Fruit fly (Drosophila melanogaster): ENCODE results near the gene Ir94c.

DNA sequence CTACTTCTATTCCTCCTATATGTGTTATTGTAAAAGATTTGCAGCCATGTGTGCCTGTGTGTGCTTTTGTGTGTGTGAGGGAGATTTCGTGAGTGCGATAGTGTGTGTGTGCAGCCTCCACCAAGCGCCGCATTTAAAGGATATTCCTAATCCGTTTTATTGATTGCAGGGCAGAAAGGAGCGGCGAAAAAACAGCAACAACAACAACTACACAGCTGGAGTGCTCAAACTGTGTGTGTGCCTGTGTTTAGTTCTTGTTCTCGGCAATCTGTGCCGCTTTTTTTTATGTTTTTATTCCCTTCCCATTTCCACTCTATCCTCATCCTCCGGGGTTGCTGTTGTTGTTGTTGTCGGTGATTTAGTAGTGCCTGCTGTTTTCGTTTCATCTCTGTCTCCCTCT is 15.2 kb upstream of the Ir94c start:
- TF ChIP-seq CG7368 (GFP tag; optimal IDR thresholded peaks at IDR 0.05) (no peak), CG16779 (tag; optimal IDR thresholded peaks at IDR 0.05) (no peak), pdm3 (GFP tag; optimal IDR thresholded peaks at IDR 0.05) (no peak), achi (GFP tag; optimal IDR thresholded peaks at IDR 0.05) (no peak), Eip93F (GFP tag; optimal IDR thresholded peaks at IDR 0.05) (no peak), spab (GFP tag; optimal IDR thresholded peaks at IDR 0.05) (no peak), Sox14 (GFP tag; optimal IDR thresholded peaks at IDR 0.05) (no peak), CG6792 (GFP tag; optimal IDR thresholded peaks at IDR 0.05) (no peak), Sox102F (GFP tag; optimal IDR thresholded peaks at IDR 0.05) (no peak), dsx (GFP tag; optimal IDR thresholded peaks at IDR 0.05; ENCODE audit: poor library complexity, severe bottlenecking) (no peak), svp (GFP tag) (no peak), CG11902 (GFP tag; optimal IDR thresholded peaks at IDR 0.05) (no peak), CG1621 (tag; optimal IDR thresholded peaks at IDR 0.05) (no peak), CG3032 (tag; optimal IDR thresholded peaks at IDR 0.05) (no peak)
